Fruit fly (Drosophila melanogaster): ENCODE results near the gene Ranbp21.

The Ranbp21 gene

dm6 chrX:19611226-19611625 lies 40.8 kb downstream of the Ranbp21 start, which contains the start of the genes Shawn and Tyler:
TSS of gene Shawn (plus strand) at chrX:19611526.
TSS of gene Tyler (plus strand) at chrX:19611526.
- TF ChIP-seq Eip75B (GFP tag; optimal IDR thresholded peaks at IDR 0.05), result no peak

- TF ChIP-seq Sox14 (GFP tag; optimal IDR thresholded peaks at IDR 0.05) (no peak), CG3032 (tag; optimal IDR thresholded peaks at IDR 0.05) (no peak), Blimp-1 (GFP tag; optimal IDR thresholded peaks at IDR 0.05) (no peak), OdsH (GFP tag; optimal IDR thresholded peaks at IDR 0.05) (no peak), Eip78C (GFP tag) (peak; percentile 18), eg (GFP tag; IDR thresholded peaks at IDR 0.05) (no peak), fd85E (GFP tag; optimal IDR thresholded peaks at IDR 0.05) (no peak), CG31627 (GFP tag; optimal IDR thresholded peaks at IDR 0.05) (no peak), CG6808 (GFP tag; optimal IDR thresholded peaks at IDR 0.05) (no peak), esn (GFP tag; optimal IDR thresholded peaks at IDR 0.05) (no peak), svp (GFP tag) (no peak), fkh (GFP tag; optimal IDR thresholded peaks at IDR 0.05) (peak; percentile 77), Eip75B (GFP tag; optimal IDR thresholded peaks at IDR 0.05) (no peak), CG34406 (GFP tag; optimal IDR thresholded peaks at IDR 0.05) (no peak), vri (GFP tag; optimal IDR thresholded peaks at IDR 0.05) (peak; percentile 57), CG9139 (GFP tag; optimal IDR thresholded peaks at IDR 0.05) (no peak), Ets96B (tag; optimal IDR thresholded peaks at IDR 0.05) (no peak), Lpt (GFP tag; optimal IDR thresholded peaks at IDR 0.05) (no peak)
Measured at dm6 chrX:19608042-19608609, 43.9 kb downstream of the Ranbp21 start.

dm6 chrX:19606971-19607370 lies 45.1 kb downstream of the Ranbp21 start:
- TF ChIP-seq Sox15 (GFP tag; optimal IDR thresholded peaks at IDR 0.05), result no peak
- peak; percentile 77 for TF ChIP-seq svp (GFP tag)

DNA sequence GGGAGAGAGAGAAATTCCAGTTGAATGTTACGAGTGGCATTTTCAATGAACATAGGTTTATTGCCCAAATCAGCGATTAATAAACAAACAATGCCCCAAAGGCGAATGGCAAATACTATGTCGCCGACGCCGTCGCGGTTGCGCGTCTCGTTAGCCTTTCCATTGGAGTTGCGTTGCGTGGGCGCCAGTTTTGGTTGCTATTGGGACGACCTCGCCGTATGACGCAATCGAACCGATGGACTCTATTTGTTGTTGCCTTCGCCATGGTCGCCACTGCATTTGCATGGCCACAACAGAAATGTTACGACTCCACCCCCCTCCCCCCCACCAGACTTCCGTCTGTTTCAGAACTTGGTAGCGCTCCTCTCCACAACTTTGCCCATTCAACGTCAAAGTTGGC lies 45.5 kb downstream of the Ranbp21 start:
- TF ChIP-seq dsx (GFP tag; optimal IDR thresholded peaks at IDR 0.05; ENCODE audit: poor library complexity, severe bottlenecking), result no peak
- no peak for TF ChIP-seq CG6854 (GFP tag; optimal IDR thresholded peaks at IDR 0.05)
- no peak for TF ChIP-seq Ets96B (tag; optimal IDR thresholded peaks at IDR 0.05)
- no peak for TF ChIP-seq Hr4 (GFP tag; optimal IDR thresholded peaks at IDR 0.05)
- TF ChIP-seq spab (GFP tag; optimal IDR thresholded peaks at IDR 0.05), result no peak

dm6 chrX:19605915-19606314 lies 46.2 kb downstream of the Ranbp21 start:
- peak; percentile 37 for TF ChIP-seq fkh (GFP tag; optimal IDR thresholded peaks at IDR 0.05)
- peak; percentile 10 for TF ChIP-seq net (GFP tag; optimal IDR thresholded peaks at IDR 0.05)
- no peak for TF ChIP-seq CG10631 (GFP tag; optimal IDR thresholded peaks at IDR 0.05)
- no peak for TF ChIP-seq CG32006 (GFP tag; optimal IDR thresholded peaks at IDR 0.05)

DNA sequence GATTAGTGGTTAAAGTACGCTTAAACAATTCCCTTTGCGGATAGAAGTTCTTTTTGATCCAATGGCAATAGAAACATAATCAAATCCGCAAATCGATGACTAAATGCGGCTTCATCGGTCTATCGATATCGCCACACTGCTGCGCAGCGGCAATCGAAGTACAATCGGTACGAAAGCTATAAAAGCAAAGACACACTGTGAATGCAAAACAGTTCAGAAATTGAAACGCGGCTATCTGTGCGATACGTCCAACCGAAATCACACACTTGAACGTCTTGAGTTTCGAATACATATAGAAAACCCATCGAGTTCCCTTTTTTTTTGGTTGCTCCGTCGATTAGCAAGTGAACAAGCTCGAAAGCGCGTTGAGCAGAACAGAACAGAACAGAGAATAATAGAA lies 47.1 kb downstream of the Ranbp21 start, which contains the start of gene CG14207:
Gene CG14207, plus strand, starts transcription at position 203 of the 400 bp plus-strand sequence.
- TF ChIP-seq CG10631 (GFP tag; optimal IDR thresholded peaks at IDR 0.05), result no peak
- no peak for TF ChIP-seq CG6792 (GFP tag; optimal IDR thresholded peaks at IDR 0.05)
- TF ChIP-seq Hr4 (GFP tag; optimal IDR thresholded peaks at IDR 0.05), result no peak
- peak; percentile 50 for TF ChIP-seq vri (GFP tag; optimal IDR thresholded peaks at IDR 0.05)
- peak; percentile 2 to 10 for TF ChIP-seq ss (GFP tag; optimal IDR thresholded peaks at IDR 0.05)
- no peak for TF ChIP-seq CG6854 (GFP tag; optimal IDR thresholded peaks at IDR 0.05)
- no peak for TF ChIP-seq CG15336 (GFP tag; IDR thresholded peaks at IDR 0.05)
- TF ChIP-seq dsx (GFP tag; optimal IDR thresholded peaks at IDR 0.05; ENCODE audit: poor library complexity, severe bottlenecking), result no peak
- TF ChIP-seq CG11762 (GFP tag; optimal IDR thresholded peaks at IDR 0.05; ENCODE audit: insufficient read depth), result no peak
- TF ChIP-seq CG11294 (GFP tag; IDR thresholded peaks at IDR 0.05), result no peak
- no peak for TF ChIP-seq dac (GFP tag; optimal IDR thresholded peaks at IDR 0.05)
- no peak for TF ChIP-seq CG8119 (GFP tag; IDR thresholded peaks at IDR 0.05)
- no peak for TF ChIP-seq net (GFP tag; optimal IDR thresholded peaks at IDR 0.05)
- no peak for TF ChIP-seq lz (GFP tag; optimal IDR thresholded peaks at IDR 0.05)
- TF ChIP-seq CG11902 (GFP tag; optimal IDR thresholded peaks at IDR 0.05), result no peak
- peak; percentile 3 for TF ChIP-seq Met (GFP tag; optimal IDR thresholded peaks at IDR 0.05)
- no peak for TF ChIP-seq CG8319 (GFP tag; optimal IDR thresholded peaks at IDR 0.05)
- TF ChIP-seq CG6163 (GFP tag; IDR thresholded peaks at IDR 0.05), result peak; percentile 47; the same call in 1 of the 3 replicates
- TF ChIP-seq Eip93F (GFP tag; optimal IDR thresholded peaks at IDR 0.05), result no peak
- peak; percentile 19 for TF ChIP-seq esn (GFP tag; optimal IDR thresholded peaks at IDR 0.05)
- TF ChIP-seq CG7368 (GFP tag; optimal IDR thresholded peaks at IDR 0.05), result no peak
- no peak for TF ChIP-seq Eip75B (GFP tag; optimal IDR thresholded peaks at IDR 0.05)
- TF ChIP-seq salr (GFP tag; optimal IDR thresholded peaks at IDR 0.05), result no peak

Data from whole organism, prepupa.